Worm (Caenorhabditis elegans): ENCODE results near the gene C02F12.5.

Gene C02F12.5

ce11 chrX:3694172-3694571 lies 22.3 kb upstream of the C02F12.5 start (continued):
- TF ChIP-seq vab-7 (GFP tag; IDR thresholded peaks at IDR 0.05) (peak; percentile 58; the same call in 1 of the 2 replicates), zfp-3 (GFP tag; conservative IDR thresholded peaks at IDR 0.05) (0 out of 2 replicates have a peak, but pooled peaks have one; percentile 58), D1046.2 (GFP tag; IDR thresholded peaks at IDR 0.05) (no peak), mxl-2 (GFP tag; conservative IDR thresholded peaks at IDR 0.05) (no peak), lin-15B (tag; optimal IDR thresholded peaks at IDR 0.05) (no peak), set-16 (GFP tag; IDR thresholded peaks at IDR 0.05) (peak; percentile 48; the same call in 1 of the 2 replicates), nhr-28 (tag; optimal IDR thresholded peaks at IDR 0.05) (peak; percentile 11), lir-3 (tag; optimal IDR thresholded peaks at IDR 0.05) (no peak), fos-1 (tag; optimal IDR thresholded peaks at IDR 0.05) (no peak), pqm-1 (tag; optimal IDR thresholded peaks at IDR 0.05) (no peak), ama-1 (optimal IDR thresholded peaks at IDR 0.05) (no peak), nhr-102 (tag; optimal IDR thresholded peaks at IDR 0.05) (no peak), spr-3 (GFP tag; optimal IDR thresholded peaks at IDR 0.05) (no peak), ctbp-1 (GFP tag; IDR thresholded peaks at IDR 0.05) (peak; percentile 77), nhr-6 (tag; optimal IDR thresholded peaks at IDR 0.05) (no peak), rbr-2 (tag; optimal IDR thresholded peaks at IDR 0.05) (peak; percentile 79), mep-1 (tag; optimal IDR thresholded peaks at IDR 0.05) (peak; percentile 81), nhr-41 (GFP tag; IDR thresholded peaks at IDR 0.05) (no peak), R02D3.7 (tag; optimal IDR thresholded peaks at IDR 0.05) (no peak), madf-9 (GFP tag; conservative IDR thresholded peaks at IDR 0.05) (0 out of 2 replicates have a peak, but pooled peaks have one; percentile 17), dpl-1 (GFP tag; optimal IDR thresholded peaks at IDR 0.05) (no peak), tag-97 (GFP tag; IDR thresholded peaks at IDR 0.05) (no peak), daf-12 (tag; optimal IDR thresholded peaks at IDR 0.05) (no peak)

DNA sequence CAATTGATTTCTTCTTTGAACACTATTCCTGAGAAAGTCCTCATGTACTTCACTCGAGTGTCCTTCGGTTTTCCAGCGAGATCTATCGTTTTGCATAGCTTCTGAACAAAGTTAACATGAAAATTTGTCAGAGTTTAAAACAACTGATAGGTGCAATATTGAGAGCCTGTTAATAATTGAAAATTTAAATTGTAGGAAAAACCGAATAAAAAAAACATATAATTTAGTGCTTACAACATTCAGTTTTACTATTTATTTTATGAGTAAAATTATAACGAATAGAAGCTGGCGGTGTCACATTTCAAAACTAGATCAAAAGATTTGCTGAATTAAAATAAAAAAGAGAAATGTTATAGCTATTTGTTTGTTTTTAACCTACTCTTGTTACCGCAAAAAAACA lies 21.2 kb upstream of the C02F12.5 start, which contains the start of gene C02F12.8:
TSS of gene C02F12.8 (minus strand) at position 101 of the 400 bp plus-strand sequence.
- no peak for TF ChIP-seq daf-12 (tag; optimal IDR thresholded peaks at IDR 0.05)
- no peak for TF ChIP-seq attf-4 (tag; optimal IDR thresholded peaks at IDR 0.05)
- TF ChIP-seq fkh-10 (GFP tag; optimal IDR thresholded peaks at IDR 0.05), result no peak
- TF ChIP-seq R02D3.7 (tag; optimal IDR thresholded peaks at IDR 0.05), result no peak
- no peak for TF ChIP-seq dmd-8 (GFP tag; IDR thresholded peaks at IDR 0.05)
- TF ChIP-seq unc-39 (tag; optimal IDR thresholded peaks at IDR 0.05), result no peak
- no peak for TF ChIP-seq nhr-11 (tag; optimal IDR thresholded peaks at IDR 0.05)
- no peak for TF ChIP-seq dmd-6 (GFP tag; IDR thresholded peaks at IDR 0.05)
- TF ChIP-seq hlh-30 (tag; optimal IDR thresholded peaks at IDR 0.05; ENCODE audit: insufficient read depth), result no peak

- TF ChIP-seq ceh-28 (tag; optimal IDR thresholded peaks at IDR 0.05) (no peak), Y75B8A.6 (GFP tag; IDR thresholded peaks at IDR 0.05) (no peak), daf-8 (GFP tag; IDR thresholded peaks at IDR 0.05) (no peak), mxl-2 (GFP tag; conservative IDR thresholded peaks at IDR 0.05) (no peak), ceh-62 (tag; optimal IDR thresholded peaks at IDR 0.05) (no peak), aly-2 (tag; optimal IDR thresholded peaks at IDR 0.05) (no peak), egl-43 (GFP tag; IDR thresholded peaks at IDR 0.05) (no peak), unc-62 (GFP tag; optimal IDR thresholded peaks at IDR 0.05 in 1 of 2) (peak in 1 of 2 experiments; percentile 1), unc-62 (tag; optimal IDR thresholded peaks at IDR 0.05) (no peak), egl-27 (tag; optimal IDR thresholded peaks at IDR 0.05) (no peak), aha-1 (tag) (peak; percentile 93), jun-1 (tag; optimal IDR thresholded peaks at IDR 0.05) (no peak), nhr-6 (tag; optimal IDR thresholded peaks at IDR 0.05) (no peak)
Observed at ce11 chrX:3689802-3690201, 17.9 kb upstream of the C02F12.5 start.

All from whole organism, L4 larva.